Worm (Caenorhabditis elegans): ENCODE results near the gene Y66D12A.21.

DNA sequence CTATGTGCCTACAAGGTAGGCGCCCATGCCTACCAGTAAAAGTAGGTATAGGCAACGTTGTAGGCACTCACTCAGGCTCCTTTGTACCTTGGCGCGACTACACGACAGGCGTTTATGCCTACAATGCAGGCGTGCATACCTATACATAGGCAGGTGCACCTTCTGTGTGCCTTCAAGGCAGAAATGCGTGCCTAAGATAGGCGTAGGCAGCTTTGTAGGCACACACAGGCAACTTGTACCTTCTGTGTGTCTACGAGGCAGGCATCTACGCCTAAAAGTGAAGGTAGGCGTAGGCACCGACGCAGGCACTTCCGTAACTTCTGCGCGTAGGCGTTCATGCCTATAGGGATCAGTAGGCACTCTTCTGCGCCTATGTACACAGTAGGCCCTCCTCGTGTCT lies 519 bp upstream of the Y66D12A.21 start:
- no peak for TF ChIP-seq ceh-43 (GFP tag; optimal IDR thresholded peaks at IDR 0.05)
- no peak for TF ChIP-seq nhr-12 (tag; optimal IDR thresholded peaks at IDR 0.05)
- TF ChIP-seq sptf-1 (tag; optimal IDR thresholded peaks at IDR 0.05) = no peak
- no peak for TF ChIP-seq zip-8 (tag; optimal IDR thresholded peaks at IDR 0.05)
- no peak for TF ChIP-seq nhr-76 (tag; optimal IDR thresholded peaks at IDR 0.05)
- no peak for TF ChIP-seq unc-62 (GFP tag; optimal IDR thresholded peaks at IDR 0.05)
- TF ChIP-seq ztf-11 (tag; optimal IDR thresholded peaks at IDR 0.05) = no peak
- TF ChIP-seq elt-3 (tag; optimal IDR thresholded peaks at IDR 0.05) = no peak
- no peak for TF ChIP-seq mab-5 (tag; optimal IDR thresholded peaks at IDR 0.05)
- TF ChIP-seq pha-4 (tag; optimal IDR thresholded peaks at IDR 0.05) = no peak
- TF ChIP-seq M03D4.4 (tag; optimal IDR thresholded peaks at IDR 0.05) = no peak
- no peak for TF ChIP-seq snpc-4 (tag; optimal IDR thresholded peaks at IDR 0.05)
- TF ChIP-seq tbx-8 (GFP tag; optimal IDR thresholded peaks at IDR 0.05) = no peak
- no peak for TF ChIP-seq lin-13 (tag; optimal IDR thresholded peaks at IDR 0.05)

All from whole organism, mixed stage, embryonic.